Worm (Caenorhabditis elegans) whole organism, L3 larva: ENCODE data around the gene F09E10.7.

Experiments
- lin-15B ChIP-seq: fragments of 150-350 bp; optimal IDR thresholded peaks from 2 replicates; lab custom pipeline; 2014; ENCODE audit warnings: missing biosample characterization, missing genetic modification characterization
- nhr-12 ChIP-seq: fragments of 150-350 bp; optimal IDR thresholded peaks from 2 replicates; lab custom pipeline; 2014; ENCODE audit warnings: missing biosample characterization, missing genetic modification characterization
- nhr-237 ChIP-seq: fragments of 150-350 bp; optimal IDR thresholded peaks from 2 replicates; lab custom pipeline; 2014; ENCODE audit warnings: missing biosample characterization, missing genetic modification characterization

DNA sequence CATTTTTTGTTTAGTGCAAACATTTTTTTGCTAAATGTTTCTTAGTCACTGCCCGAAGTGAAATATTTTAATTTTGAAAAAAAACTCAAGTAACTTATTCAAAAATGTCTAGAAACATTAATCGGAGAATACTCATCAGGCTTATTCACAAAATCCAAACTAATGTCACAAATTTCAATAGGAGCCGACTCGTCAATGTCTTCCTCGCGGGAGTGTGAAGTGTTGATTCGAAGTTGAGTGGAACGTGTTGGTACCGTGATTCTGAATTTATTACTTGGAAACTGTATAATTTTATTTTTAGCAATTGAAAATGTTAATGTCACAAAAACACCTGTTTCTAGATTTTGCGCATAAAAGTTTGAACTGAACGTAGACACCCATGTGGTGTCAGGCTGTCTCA, 12.1 kb downstream of the F09E10.7 start:
- no peak for TF ChIP-seq nhr-12 (tag; lab: Kevin White, UChicago)
- no peak for TF ChIP-seq nhr-237 (tag; lab: Kevin White, UChicago)
- TF ChIP-seq lin-15B (tag; lab: Kevin White, UChicago): no peak
